Fruit fly (Drosophila melanogaster): ENCODE results near the gene RpL28.

DNA sequence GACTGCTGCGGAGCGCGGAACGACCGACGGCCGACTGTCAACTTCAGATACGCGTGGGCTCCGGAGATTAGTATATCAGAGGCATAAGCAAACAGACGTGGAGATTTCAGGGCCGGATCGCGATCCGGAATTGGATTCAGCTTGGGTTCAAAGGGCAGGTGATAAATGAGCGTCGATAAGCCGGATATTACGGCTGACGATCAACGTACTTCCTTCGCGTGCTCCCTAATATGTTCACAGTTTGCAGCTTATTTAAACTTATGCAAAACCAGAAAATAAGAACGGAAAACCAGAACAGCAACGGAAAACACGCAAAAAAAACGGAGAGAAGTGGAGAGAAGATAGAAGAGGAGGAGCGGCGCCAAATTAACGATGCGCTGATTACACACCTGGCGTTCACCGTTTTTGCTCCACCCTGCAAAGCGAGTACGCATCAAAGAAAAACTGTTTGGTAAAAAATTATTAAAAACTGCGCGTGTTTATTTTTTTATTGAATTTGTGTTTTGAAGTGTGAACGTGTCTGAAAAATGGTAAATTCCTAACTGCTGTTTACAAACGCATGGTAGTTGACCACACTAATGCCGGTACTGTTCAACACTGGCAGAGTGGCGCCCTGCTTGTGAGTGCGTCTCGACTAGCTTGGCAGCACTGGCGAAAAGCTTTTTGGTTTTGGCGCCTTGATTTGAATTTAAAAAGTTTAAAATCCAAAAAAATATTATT is 16.4 kb upstream of the RpL28 start, which contains the start of gene CG17746:
- TF ChIP-seq pan (optimal IDR thresholded peaks at IDR 0.05) (no peak), EcR (GFP tag; optimal IDR thresholded peaks at IDR 0.05) (no peak), psq (optimal IDR thresholded peaks at IDR 0.05) (no peak), CG8478 (optimal IDR thresholded peaks at IDR 0.05) (no peak), usp (GFP tag; optimal IDR thresholded peaks at IDR 0.05) (no peak), Dll (optimal IDR thresholded peaks at IDR 0.05) (no peak)
